Fruit fly (Drosophila melanogaster) whole organism, embryonic: Measurements from ENCODE around the gene galla-2.

Experiments used
- Aef1 ChIP-seq: fragments of 200-800 bp; sonication (Bioruptor generic); IDR thresholded peaks from 3 replicates; pipeline ENCODE4 v1.3.6; 2022; ENCODE audit warnings: missing biosample characterization, missing genetic modification characterization
- Atf3 ChIP-seq: fragments of 200-800 bp; sonication (Bioruptor generic); optimal IDR thresholded peaks from 3 replicates; lab custom pipeline; 2016; ENCODE audit warnings: missing biosample characterization, missing genetic modification characterization
- Awh ChIP-seq: fragments of 200-800 bp; sonication (Bioruptor generic); IDR thresholded peaks from 2 replicates; pipeline ENCODE4, ENCODE4 v1.3.6; 2022; ENCODE audit warnings: missing biosample characterization, missing genetic modification characterization
- CG11085 ChIP-seq: fragments of 200-800 bp; sonication (Bioruptor generic); IDR thresholded peaks from 2 replicates; pipeline ENCODE4 v1.3.6; 2022; ENCODE audit warnings: missing biosample characterization, missing genetic modification characterization
- CG13123 ChIP-seq: fragments of 200-800 bp; sonication (Bioruptor generic); optimal IDR thresholded peaks from 2 replicates; lab custom pipeline; 2016; ENCODE audit warnings: missing biosample characterization, missing genetic modification characterization
- CG15514 ChIP-seq: fragments of 200-800 bp; sonication (Bioruptor generic); optimal IDR thresholded peaks from 3 replicates; lab custom pipeline; 2017; ENCODE audit warnings: missing biosample characterization, missing genetic modification characterization, mild to moderate bottlenecking, moderate library complexity, missing genetic modification reagents
- CG1602 ChIP-seq: fragments of 200-800 bp; sonication (Bioruptor generic); optimal IDR thresholded peaks from 3 replicates; lab custom pipeline; 2016; ENCODE audit warnings: missing biosample characterization, missing genetic modification characterization
- CG16813 ChIP-seq: fragments of 200-800 bp; sonication (Bioruptor generic); IDR thresholded peaks from 3 replicates; pipeline ENCODE4 v1.3.6; 2022; ENCODE audit warnings: missing biosample characterization, missing genetic modification characterization; ENCODE audit not compliant: partially characterized antibody
- CG2712 ChIP-seq: fragments of 200-800 bp; optimal IDR thresholded peaks from 3 replicates; lab custom pipeline; 2019; ENCODE audit warnings: missing biosample characterization, mild to moderate bottlenecking, missing genetic modification characterization, moderate library complexity
- CG30403 ChIP-seq: fragments of 200-800 bp; sonication (Bioruptor generic); optimal IDR thresholded peaks from 3 replicates; lab custom pipeline; 2016; ENCODE audit warnings: missing biosample characterization, missing genetic modification characterization
- CG33213 ChIP-seq: fragments of 200-800 bp; sonication (Bioruptor generic); optimal IDR thresholded peaks from 3 replicates; lab custom pipeline; 2016; ENCODE audit warnings: missing biosample characterization, missing genetic modification characterization
- CG34376 ChIP-seq: fragments of 200-800 bp; sonication (Bioruptor generic); optimal IDR thresholded peaks from 2 replicates; lab custom pipeline; 2018; ENCODE audit warnings: missing biosample characterization, mild to moderate bottlenecking, missing genetic modification characterization
- CG4360 ChIP-seq: fragments of 200-800 bp; sonication (Bioruptor generic); IDR thresholded peaks from 2 replicates; pipeline ENCODE4 v1.3.6; 2022; ENCODE audit warnings: missing biosample characterization, missing genetic modification characterization
- CG5953 ChIP-seq: fragments of 200-800 bp; sonication (Bioruptor generic); IDR thresholded peaks from 2 replicates; pipeline ENCODE4 v1.3.6; 2022; ENCODE audit warnings: missing biosample characterization, missing genetic modification characterization
- CG6254 ChIP-seq: fragments of 200-800 bp; sonication (Bioruptor generic); optimal IDR thresholded peaks from 3 replicates; lab custom pipeline; 2017; ENCODE audit warnings: mild to moderate bottlenecking, missing biosample characterization, missing genetic modification reagents, missing genetic modification characterization
- CG6272 ChIP-seq: fragments of 200-800 bp; sonication (Bioruptor generic); IDR thresholded peaks from 2 replicates; pipeline ENCODE4 v1.3.6; 2022; ENCODE audit warnings: missing biosample characterization, missing genetic modification characterization
- CG6683 ChIP-seq: fragments of 200-800 bp; sonication (Bioruptor generic); optimal IDR thresholded peaks from 2 replicates; lab custom pipeline; 2017; ENCODE audit warnings: missing biosample characterization, mild to moderate bottlenecking, missing genetic modification characterization, missing genetic modification reagents
- Deaf1 ChIP-seq: fragments of 200-800 bp; optimal IDR thresholded peaks from 3 replicates; lab custom pipeline; 2019; ENCODE audit warnings: missing biosample characterization, mild to moderate bottlenecking, missing genetic modification characterization, moderate library complexity
- Dp ChIP-seq: fragments of 200-800 bp; sonication (Bioruptor generic); optimal IDR thresholded peaks from 2 replicates; lab custom pipeline; 2018; ENCODE audit warnings: missing biosample characterization, mild to moderate bottlenecking, missing genetic modification characterization, moderate library complexity
- HLHmδ ChIP-seq: fragments of 200-800 bp; sonication (Bioruptor generic); optimal IDR thresholded peaks from 2 replicates; lab custom pipeline; 2018; ENCODE audit warnings: missing biosample characterization, mild to moderate bottlenecking, missing genetic modification characterization, moderate library complexity
- Hr78 ChIP-seq, 2 experiments: fragments of 200-800 bp in 1 of 2; fragments of >200 bp in 1 of 2; sonication (Bioruptor generic) in 1 of 2; optimal IDR thresholded peaks; 2 replicates each; lab custom pipeline; 2017 to 2019; ENCODE audit warnings: missing biosample characterization in 2 of 2, missing genetic modification characterization in 2 of 2, mild to moderate bottlenecking in 1 of 2, moderate library complexity in 1 of 2
- Meics ChIP-seq: fragments of 200-800 bp; sonication (Bioruptor generic); optimal IDR thresholded peaks from 2 replicates; lab custom pipeline; 2017; ENCODE audit warnings: missing biosample characterization, mild to moderate bottlenecking, missing genetic modification characterization
- Oli ChIP-seq: fragments of 200-800 bp; sonication (Bioruptor generic); optimal IDR thresholded peaks from 2 replicates; lab custom pipeline; 2018; ENCODE audit warnings: missing biosample characterization, mild to moderate bottlenecking, missing genetic modification characterization, moderate library complexity
- Pdp1 ChIP-seq, 2 experiments: fragments of 200-800 bp; sonication (Bioruptor generic); optimal IDR thresholded peaks; 3 replicates each; lab custom pipeline; 2016; ENCODE audit warnings: missing biosample characterization in 2 of 2, missing genetic modification characterization in 2 of 2, mild to moderate bottlenecking in 1 of 2, moderate library complexity in 1 of 2
- Taf1 ChIP-seq: fragments of 200-800 bp; sonication (Bioruptor generic); IDR thresholded peaks from 2 replicates; pipeline ENCODE4 v1.3.6; 2022; ENCODE audit warnings: missing biosample characterization, missing genetic modification characterization
- abd-A ChIP-seq: fragments of 200-800 bp; sonication (Bioruptor generic); optimal IDR thresholded peaks from 3 replicates; lab custom pipeline; 2019; ENCODE audit warnings: missing biosample characterization, mild to moderate bottlenecking, missing genetic modification characterization, moderate library complexity
- ac ChIP-seq: fragments of 200-800 bp; sonication (Bioruptor generic); optimal IDR thresholded peaks from 3 replicates; lab custom pipeline; 2017; ENCODE audit warnings: missing biosample characterization, mild to moderate bottlenecking, missing genetic modification characterization
- bcd ChIP-seq: fragments of 200-800 bp; sonication (Bioruptor generic); optimal IDR thresholded peaks from 2 replicates; lab custom pipeline; 2017; ENCODE audit warnings: missing biosample characterization, mild to moderate bottlenecking, missing genetic modification characterization
- bowl ChIP-seq: fragments of 200-800 bp; sonication (Bioruptor generic); IDR thresholded peaks from 2 replicates; pipeline ENCODE4 v1.3.6; 2022; ENCODE audit warnings: missing biosample characterization, missing genetic modification characterization
- chm ChIP-seq: fragments of 200-800 bp; sonication (Bioruptor generic); IDR thresholded peaks from 2 replicates; pipeline ENCODE4 v1.3.6; 2022; ENCODE audit warnings: missing biosample characterization, missing genetic modification characterization
- croc ChIP-seq: fragments of 200-800 bp; sonication (Bioruptor generic); conservative IDR thresholded peaks from 3 replicates; pipeline ENCODE4 v1.3.6; 2022; ENCODE audit warnings: missing biosample characterization, missing genetic modification characterization
- crol ChIP-seq: fragments of 200-800 bp; sonication (Bioruptor generic); IDR thresholded peaks from 2 replicates; pipeline ENCODE4 v1.3.6; 2022; ENCODE audit warnings: missing biosample characterization, missing genetic modification characterization
- dan ChIP-seq: fragments of 200-800 bp; sonication (Bioruptor generic); IDR thresholded peaks from 2 replicates; pipeline ENCODE4 v1.3.6; 2022; ENCODE audit warnings: missing biosample characterization, missing genetic modification characterization
- dpn ChIP-seq, 2 experiments: fragments of 200-800 bp; sonication (Bioruptor generic); optimal IDR thresholded peaks; 3 replicates each; lab custom pipeline; 2016; ENCODE audit warnings: missing biosample characterization in 2 of 2, missing genetic modification characterization in 2 of 2
- exex ChIP-seq: fragments of 200-800 bp; sonication (Bioruptor generic); optimal IDR thresholded peaks from 4 replicates; lab custom pipeline; 2018; ENCODE audit warnings: missing biosample characterization, mild to moderate bottlenecking, missing genetic modification characterization, moderate library complexity
- fu2 ChIP-seq: fragments of 200-800 bp; sonication (Bioruptor generic); optimal IDR thresholded peaks from 2 replicates; lab custom pipeline; 2016; ENCODE audit warnings: missing biosample characterization, missing genetic modification characterization
- gce ChIP-seq: fragments of 200-800 bp; sonication (Bioruptor generic); IDR thresholded peaks from 3 replicates; pipeline ENCODE4 v1.3.6; 2022; ENCODE audit warnings: missing biosample characterization, missing genetic modification characterization
- hb ChIP-seq: fragments of 200-800 bp; sonication (Bioruptor generic); IDR thresholded peaks from 3 replicates; pipeline ENCODE4 v1.3.6; 2022; ENCODE audit warnings: missing biosample characterization, missing genetic modification characterization; ENCODE audit not compliant: partially characterized antibody
- mld ChIP-seq: fragments of 200-800 bp; sonication (Bioruptor generic); IDR thresholded peaks from 3 replicates; pipeline ENCODE4 v1.3.6; 2022; ENCODE audit warnings: missing biosample characterization, missing genetic modification characterization; ENCODE audit not compliant: partially characterized antibody
- pum ChIP-seq: fragments of 200-800 bp; sonication (Bioruptor generic); optimal IDR thresholded peaks from 2 replicates; lab custom pipeline; 2016; ENCODE audit warnings: missing biosample characterization, missing genetic modification characterization
- sd ChIP-seq: fragments of 200-800 bp; sonication (Bioruptor generic); optimal IDR thresholded peaks from 3 replicates; lab custom pipeline; 2018; ENCODE audit warnings: missing biosample characterization, mild to moderate bottlenecking, missing genetic modification characterization, moderate library complexity
- sens ChIP-seq: fragments of 200-800 bp; sonication (Bioruptor generic); peaks from one replicate; lab custom pipeline; 2016; ENCODE audit warnings: missing biosample characterization, missing genetic modification characterization
- slbo ChIP-seq: fragments of 200-800 bp; sonication (Bioruptor generic); IDR thresholded peaks from 2 replicates; pipeline ENCODE4 v1.3.6; 2022; ENCODE audit warnings: missing biosample characterization, missing genetic modification characterization
- sug ChIP-seq: fragments of 200-800 bp; optimal IDR thresholded peaks from 2 replicates; lab custom pipeline; 2019; ENCODE audit warnings: missing biosample characterization, mild to moderate bottlenecking, missing genetic modification characterization, moderate library complexity
- trem ChIP-seq: fragments of 200-800 bp; optimal IDR thresholded peaks from 3 replicates; lab custom pipeline; 2019; ENCODE audit warnings: missing biosample characterization, mild to moderate bottlenecking, missing genetic modification characterization, moderate library complexity
- usp ChIP-seq: fragments of >200 bp; optimal IDR thresholded peaks from 2 replicates; lab custom pipeline; 2017; ENCODE audit warnings: missing biosample characterization, missing genetic modification characterization
- vnd ChIP-seq: fragments of 200-800 bp; sonication (Bioruptor generic); IDR thresholded peaks from 3 replicates; pipeline ENCODE4 v1.3.6; 2022; ENCODE audit warnings: missing biosample characterization, missing genetic modification characterization; ENCODE audit not compliant: partially characterized antibody
- zfh1 ChIP-seq: fragments of 200-800 bp; sonication (Bioruptor generic); IDR thresholded peaks from 3 replicates; pipeline ENCODE4 v1.3.6; 2022; ENCODE audit warnings: missing biosample characterization, missing genetic modification characterization

Gene galla-2

dm6 chr3L:10896923-10897322, 14.2 kb downstream of the galla-2 start (continued):
- TF ChIP-seq CG6683, result no peak
- TF ChIP-seq CG30403, result no peak

- peak; percentile 16 for TF ChIP-seq bcd (GFP tag; lab: Kevin White, UChicago)
- TF ChIP-seq CG6254 (GFP tag; lab: Kevin White, UChicago), result no peak
- peak; percentile 54 for TF ChIP-seq sug (tag; lab: Kevin White, UChicago)
- no peak for TF ChIP-seq ac (GFP tag; lab: Kevin White, UChicago)
- TF ChIP-seq slbo (GFP tag; lab: Robert Waterston, UW), result no peak
- TF ChIP-seq CG1602 (GFP tag; lab: Kevin White, UChicago), result no peak
- TF ChIP-seq Oli, result no peak
- no peak for TF ChIP-seq mld (GFP tag; lab: Robert Waterston, UW)
- TF ChIP-seq CG4360 (GFP tag; lab: Robert Waterston, UW), result no peak; the same call in 1 of the 2 replicates
- TF ChIP-seq zfh1 (GFP tag; lab: Robert Waterston, UW), result no peak
- no peak for TF ChIP-seq abd-A (tag; lab: Kevin White, UChicago)
- no peak for TF ChIP-seq Deaf1 (tag; lab: Kevin White, UChicago)
- no peak for TF ChIP-seq dpn (GFP tag; optimal IDR thresholded peaks at IDR 0.05; lab: Kevin White, UChicago)
- peak; percentile 36; the same call in 1 of the 3 replicates for TF ChIP-seq Aef1 (GFP tag; lab: Robert Waterston, UW)
- TF ChIP-seq gce, result 0 out of 3 replicates have a peak, but pooled peaks have one; percentile 15
- no peak for TF ChIP-seq CG13123 (GFP tag; lab: Kevin White, UChicago)
- no peak for TF ChIP-seq Hr78 (GFP tag; optimal IDR thresholded peaks at IDR 0.05; lab: Kevin White, UChicago)
- no peak for TF ChIP-seq exex (tag; lab: Kevin White, UChicago)
- no peak for TF ChIP-seq trem (tag; lab: Kevin White, UChicago)
- no peak for TF ChIP-seq HLHmδ (GFP tag; lab: Kevin White, UChicago)
- no peak for TF ChIP-seq CG11085 (GFP tag; lab: Robert Waterston, UW)
- no peak for TF ChIP-seq usp (GFP tag; lab: Kevin White, UChicago)
- TF ChIP-seq hb (GFP tag; lab: Robert Waterston, UW), result no peak
- TF ChIP-seq croc (GFP tag; lab: Robert Waterston, UW), result no peak
- TF ChIP-seq CG15514 (GFP tag; lab: Kevin White, UChicago), result no peak
- no peak for TF ChIP-seq Atf3 (GFP tag; lab: Kevin White, UChicago)
- no peak for TF ChIP-seq CG6272 (GFP tag; lab: Robert Waterston, UW)
- TF ChIP-seq CG33213 (GFP tag; lab: Kevin White, UChicago), result no peak
- TF ChIP-seq sens (GFP tag; lab: Kevin White, UChicago), result peak; percentile 81
- TF ChIP-seq sd, result peak; percentile 49
- TF ChIP-seq vnd, result no peak
- TF ChIP-seq dan (GFP tag; lab: Robert Waterston, UW), result no peak
- TF ChIP-seq CG2712 (tag; lab: Kevin White, UChicago), result no peak
- TF ChIP-seq Pdp1 (GFP tag; optimal IDR thresholded peaks at IDR 0.05; lab: Kevin White, UChicago), result peak in 1 of 2 experiments; percentile 70
- no peak for TF ChIP-seq Dp (GFP tag; lab: Kevin White, UChicago)
- TF ChIP-seq Meics (GFP tag; lab: Kevin White, UChicago), result no peak
- no peak for TF ChIP-seq fu2
- TF ChIP-seq Taf1 (GFP tag; lab: Robert Waterston, UW), result no peak
- no peak for TF ChIP-seq chm (GFP tag; lab: Robert Waterston, UW)
- TF ChIP-seq CG16813, result 0 out of 3 replicates have a peak, but pooled peaks have one; percentile 16
- no peak for TF ChIP-seq CG34376 (GFP tag; lab: Kevin White, UChicago)
- TF ChIP-seq bowl, result no peak
- no peak for TF ChIP-seq CG5953
- peak; percentile 92 for TF ChIP-seq crol (GFP tag; lab: Robert Waterston, UW)
- no peak for TF ChIP-seq Awh
- TF ChIP-seq pum, result no peak
Measured at dm6 chr3L:10897534-10898255, 15.0 kb downstream of the galla-2 start.
